Fruit fly (Drosophila melanogaster) whole organism, embryonic: ENCODE data around the gene AP-2alpha.
A peak's percentile ranks its signal among the peaks of the same experiment; 100 is the strongest.

ENCODE experiments used
- Bgb ChIP-seq: fragments of 200-800 bp; sonication (Bioruptor generic); IDR thresholded peaks from 2 replicates; pipeline ENCODE4 v1.3.6; 2022; ENCODE audit warnings: missing biosample characterization, missing genetic modification characterization; ENCODE audit not compliant: partially characterized antibody
- CG10366 ChIP-seq: fragments of 200-800 bp; sonication (Bioruptor generic); IDR thresholded peaks from 2 replicates; pipeline ENCODE4 v1.3.6; 2022; ENCODE audit warnings: missing biosample characterization, missing genetic modification characterization
- CG10565 ChIP-seq: fragments of 200-800 bp; sonication (Bioruptor generic); optimal IDR thresholded peaks from 3 replicates; lab custom pipeline; 2016; ENCODE audit warnings: missing biosample characterization, mild to moderate bottlenecking, missing genetic modification characterization
- CG14860 ChIP-seq: fragments of 200-800 bp; sonication (Bioruptor generic); IDR thresholded peaks from 3 replicates; pipeline ENCODE4 v1.3.6; 2022; ENCODE audit warnings: missing biosample characterization, missing genetic modification characterization; ENCODE audit not compliant: partially characterized antibody
- CG1529 ChIP-seq: fragments of 200-800 bp; sonication (Bioruptor generic); optimal IDR thresholded peaks from 3 replicates; lab custom pipeline; 2018; ENCODE audit warnings: missing biosample characterization, missing genetic modification characterization
- CG18599 ChIP-seq: fragments of 200-800 bp; sonication (Bioruptor generic); optimal IDR thresholded peaks from 3 replicates; lab custom pipeline; 2017; ENCODE audit warnings: missing biosample characterization, missing genetic modification characterization, mild to moderate bottlenecking, moderate library complexity, missing genetic modification reagents
- CG18619 ChIP-seq: fragments of 200-800 bp; sonication (Bioruptor generic); optimal IDR thresholded peaks from 3 replicates; lab custom pipeline; 2017; ENCODE audit warnings: missing biosample characterization, mild to moderate bottlenecking, missing genetic modification characterization
- CG31224 ChIP-seq: fragments of 200-800 bp; sonication (Bioruptor generic); IDR thresholded peaks from 2 replicates; pipeline ENCODE4 v1.3.6; 2022; ENCODE audit warnings: missing biosample characterization, missing genetic modification characterization
- CG5245 ChIP-seq: fragments of 200-800 bp; sonication (Bioruptor generic); optimal IDR thresholded peaks from 3 replicates; lab custom pipeline; 2016; ENCODE audit warnings: missing biosample characterization, missing genetic modification characterization
- CG6683 ChIP-seq: fragments of 200-800 bp; sonication (Bioruptor generic); optimal IDR thresholded peaks from 2 replicates; lab custom pipeline; 2017; ENCODE audit warnings: missing biosample characterization, mild to moderate bottlenecking, missing genetic modification characterization, missing genetic modification reagents
- CG7357 ChIP-seq: fragments of 200-800 bp; sonication (Bioruptor generic); IDR thresholded peaks from 3 replicates; pipeline ENCODE4 v1.3.6; 2022; ENCODE audit warnings: missing biosample characterization, missing genetic modification characterization
- CG7745 ChIP-seq: fragments of 200-800 bp; sonication (Bioruptor generic); optimal IDR thresholded peaks from 2 replicates; lab custom pipeline; 2018; ENCODE audit warnings: missing biosample characterization, mild to moderate bottlenecking, missing genetic modification characterization, moderate library complexity
- CG9215 ChIP-seq: fragments of 200-800 bp; sonication (Bioruptor generic); IDR thresholded peaks from 2 replicates; pipeline ENCODE4 v1.3.6; 2022; ENCODE audit warnings: missing biosample characterization, missing genetic modification characterization
- CG9437 ChIP-seq: fragments of 200-800 bp; sonication (Bioruptor generic); optimal IDR thresholded peaks from 2 replicates; lab custom pipeline; 2018; ENCODE audit warnings: missing biosample characterization, mild to moderate bottlenecking, missing genetic modification characterization
- CG9727 ChIP-seq: fragments of 200-800 bp; sonication (Bioruptor generic); optimal IDR thresholded peaks from 3 replicates; lab custom pipeline; 2017; ENCODE audit warnings: missing biosample characterization, mild to moderate bottlenecking, missing genetic modification characterization
- CG9932 ChIP-seq: fragments of 200-800 bp; sonication (Bioruptor generic); IDR thresholded peaks from 2 replicates; pipeline ENCODE4 v1.3.6; 2022; ENCODE audit warnings: missing biosample characterization, missing genetic modification characterization
- CkIIα-i1 ChIP-seq: fragments of 200-800 bp; sonication (Bioruptor generic); IDR thresholded peaks from 2 replicates; pipeline ENCODE4 v1.3.6; 2022; ENCODE audit warnings: missing biosample characterization, missing genetic modification characterization
- Dll ChIP-seq: fragments of 200-800 bp; sonication (Bioruptor generic); IDR thresholded peaks from 4 replicates; pipeline ENCODE4 v1.3.6; 2022; ENCODE audit warnings: missing biosample characterization, missing genetic modification characterization; ENCODE audit not compliant: partially characterized antibody
- Doc3 ChIP-seq: fragments of 200-800 bp; sonication (Bioruptor generic); IDR thresholded peaks from 3 replicates; pipeline ENCODE4 v1.3.6; 2022; ENCODE audit warnings: missing biosample characterization, missing genetic modification characterization; ENCODE audit not compliant: partially characterized antibody
- Dref ChIP-seq: fragments of 200-800 bp; sonication (Bioruptor generic); IDR thresholded peaks from 2 replicates; pipeline ENCODE4 v1.3.6; 2022; ENCODE audit warnings: missing biosample characterization, missing genetic modification characterization
- ERR ChIP-seq: fragments of 200-800 bp; sonication (Bioruptor generic); optimal IDR thresholded peaks from 2 replicates; lab custom pipeline; 2016; ENCODE audit warnings: missing biosample characterization, missing genetic modification characterization
- Ets97D ChIP-seq: fragments of 200-800 bp; sonication (Bioruptor generic); optimal IDR thresholded peaks from 3 replicates; lab custom pipeline; 2016; ENCODE audit warnings: missing biosample characterization, missing genetic modification characterization
- GATAe ChIP-seq: fragments of 200-800 bp; sonication (Bioruptor generic); conservative IDR thresholded peaks from 2 replicates; pipeline ENCODE4 v1.3.6; 2022; ENCODE audit warnings: missing biosample characterization, missing genetic modification characterization
- H15 ChIP-seq: fragments of 200-800 bp; sonication (Bioruptor generic); IDR thresholded peaks from 3 replicates; pipeline ENCODE4 v1.3.6; 2022; ENCODE audit warnings: missing biosample characterization, missing genetic modification characterization
- NC2β ChIP-seq: fragments of 200-800 bp; sonication (Bioruptor generic); optimal IDR thresholded peaks from 2 replicates; lab custom pipeline; 2016; ENCODE audit warnings: missing biosample characterization, missing genetic modification characterization
- Nf-YA ChIP-seq: fragments of 200-800 bp; sonication (Bioruptor generic); IDR thresholded peaks from 2 replicates; pipeline ENCODE4 v1.3.6; 2022; ENCODE audit warnings: missing biosample characterization, missing genetic modification characterization
- Opbp ChIP-seq: fragments of 200-800 bp; sonication (Bioruptor generic); IDR thresholded peaks from 3 replicates; pipeline ENCODE4 v1.3.6; 2022; ENCODE audit warnings: missing biosample characterization, missing genetic modification characterization; ENCODE audit not compliant: partially characterized antibody
- Poxn ChIP-seq: fragments of 200-800 bp; sonication (Bioruptor generic); IDR thresholded peaks from 2 replicates; pipeline ENCODE4 v1.3.6; 2022; ENCODE audit warnings: missing biosample characterization, missing genetic modification characterization
- Spps ChIP-seq: fragments of 200-800 bp; sonication (Bioruptor generic); optimal IDR thresholded peaks from 2 replicates; lab custom pipeline; 2018; ENCODE audit warnings: missing biosample characterization, mild to moderate bottlenecking, missing genetic modification characterization
- aop ChIP-seq: fragments of 200-800 bp; sonication (Bioruptor generic); IDR thresholded peaks from 2 replicates; pipeline ENCODE4 v1.3.6; 2022; ENCODE audit warnings: missing biosample characterization, missing genetic modification characterization
- bbx ChIP-seq: fragments of 200-800 bp; sonication (Bioruptor generic); IDR thresholded peaks from 2 replicates; pipeline ENCODE4 v1.3.6; 2022; ENCODE audit warnings: missing biosample characterization, missing genetic modification characterization; ENCODE audit not compliant: partially characterized antibody
- cas ChIP-seq: fragments of 200-800 bp; sonication (Bioruptor generic); IDR thresholded peaks from 2 replicates; pipeline ENCODE4 v1.3.6; 2022; ENCODE audit warnings: missing biosample characterization, missing genetic modification characterization
- croc ChIP-seq: fragments of 200-800 bp; sonication (Bioruptor generic); conservative IDR thresholded peaks from 3 replicates; pipeline ENCODE4 v1.3.6; 2022; ENCODE audit warnings: missing biosample characterization, missing genetic modification characterization
- crol ChIP-seq: fragments of 200-800 bp; sonication (Bioruptor generic); IDR thresholded peaks from 2 replicates; pipeline ENCODE4 v1.3.6; 2022; ENCODE audit warnings: missing biosample characterization, missing genetic modification characterization
- crp ChIP-seq, 2 experiments: fragments of 200-800 bp; sonication (Bioruptor generic); optimal IDR thresholded peaks; 2 replicates in 1 of 2; 3 replicates in 1 of 2; lab custom pipeline; 2017; ENCODE audit warnings: missing biosample characterization in 2 of 2, missing genetic modification characterization in 2 of 2, mild to moderate bottlenecking in 1 of 2, moderate library complexity in 1 of 2
- cwo ChIP-seq: fragments of 200-800 bp; sonication (Bioruptor generic); optimal IDR thresholded peaks from 3 replicates; lab custom pipeline; 2017; ENCODE audit warnings: missing biosample characterization, missing genetic modification characterization, mild to moderate bottlenecking, moderate library complexity, missing genetic modification reagents
- ewg ChIP-seq: fragments of 200-800 bp; sonication (Bioruptor generic); optimal IDR thresholded peaks from 3 replicates; lab custom pipeline; 2017; ENCODE audit warnings: mild to moderate bottlenecking, missing biosample characterization, missing genetic modification reagents, missing genetic modification characterization
- mirr ChIP-seq: fragments of 200-800 bp; sonication (Bioruptor generic); optimal IDR thresholded peaks from 3 replicates; lab custom pipeline; 2018; ENCODE audit warnings: missing biosample characterization, mild to moderate bottlenecking, missing genetic modification characterization
- nmo ChIP-seq: fragments of 200-800 bp; sonication (Bioruptor generic); optimal IDR thresholded peaks from 2 replicates; lab custom pipeline; 2018; ENCODE audit warnings: missing biosample characterization, mild to moderate bottlenecking, missing genetic modification characterization, moderate library complexity
- org-1 ChIP-seq: fragments of 200-800 bp; sonication (Bioruptor generic); optimal IDR thresholded peaks from 2 replicates; lab custom pipeline; 2017; ENCODE audit warnings: missing biosample characterization, missing genetic modification characterization
- pan ChIP-seq, 4 experiments: fragments of >200 bp in 3 of 4; fragments of 200-800 bp in 1 of 4; sonication (Bioruptor generic) in 1 of 4; optimal IDR thresholded peaks in 3 of 4; IDR thresholded peaks in 1 of 4; 2 replicates each; pipeline versions ENCODE4 v1.3.6 to Lab custom; 2017 to 2022; ENCODE audit warnings: missing biosample characterization in 2 of 4, missing genetic modification characterization in 2 of 4, mixed read lengths in 1 of 4
- pfk ChIP-seq: fragments of 200-800 bp; sonication (Bioruptor generic); optimal IDR thresholded peaks from 2 replicates; lab custom pipeline; 2018; ENCODE audit warnings: missing biosample characterization, mild to moderate bottlenecking, missing genetic modification characterization, moderate library complexity
- ro ChIP-seq: fragments of 200-800 bp; sonication (Bioruptor generic); IDR thresholded peaks from 2 replicates; pipeline ENCODE4 v1.3.6; 2022; ENCODE audit warnings: missing biosample characterization, missing genetic modification characterization
- sna ChIP-seq: fragments of 200-800 bp; sonication (Bioruptor generic); IDR thresholded peaks from 2 replicates; pipeline ENCODE4 v1.3.6; 2022; ENCODE audit warnings: missing biosample characterization, missing genetic modification characterization; ENCODE audit not compliant: partially characterized antibody
- sqz ChIP-seq: fragments of 200-800 bp; sonication (Bioruptor generic); optimal IDR thresholded peaks from 3 replicates; lab custom pipeline; 2018; ENCODE audit warnings: missing biosample characterization, mild to moderate bottlenecking, missing genetic modification characterization
- trem ChIP-seq: fragments of 200-800 bp; optimal IDR thresholded peaks from 3 replicates; lab custom pipeline; 2019; ENCODE audit warnings: missing biosample characterization, mild to moderate bottlenecking, missing genetic modification characterization, moderate library complexity
- unpg ChIP-seq: fragments of 200-800 bp; sonication (Bioruptor generic); optimal IDR thresholded peaks from 3 replicates; lab custom pipeline; 2018; ENCODE audit warnings: missing biosample characterization, mild to moderate bottlenecking, missing genetic modification characterization, moderate library complexity
- usp ChIP-seq: fragments of >200 bp; optimal IDR thresholded peaks from 2 replicates; lab custom pipeline; 2017; ENCODE audit warnings: missing biosample characterization, missing genetic modification characterization
- yki ChIP-seq: fragments of >200 bp; optimal IDR thresholded peaks from 3 replicates; lab custom pipeline; 2018

The AP-2alpha gene

dm6 chr2L:419620-420184 lies 5.1 kb upstream of the AP-2alpha start, which contains the start of the genes CG13690 and RpLP1 (continued):
- no peak for TF ChIP-seq croc (GFP tag; lab: Robert Waterston, UW)
- TF ChIP-seq ERR (GFP tag; lab: Kevin White, UChicago), result no peak
- peak; percentile 85 for TF ChIP-seq CG18619 (GFP tag; lab: Kevin White, UChicago)
- TF ChIP-seq Poxn (GFP tag; lab: Robert Waterston, UW), result no peak
- TF ChIP-seq CG9727 (GFP tag; lab: Kevin White, UChicago), result peak; percentile 93
- TF ChIP-seq ro (GFP tag; lab: Robert Waterston, UW), result no peak
- peak; percentile 77 for TF ChIP-seq mirr (GFP tag; lab: Kevin White, UChicago)
- peak; percentile 74 for TF ChIP-seq CG1529
- TF ChIP-seq H15 (GFP tag; lab: Robert Waterston, UW), result no peak
- TF ChIP-seq Spps (tag; lab: Kevin White, UChicago), result peak; percentile 54
- peak; percentile 58 for TF ChIP-seq pfk (GFP tag; lab: Kevin White, UChicago)
- TF ChIP-seq cwo (GFP tag; lab: Kevin White, UChicago), result peak; percentile 44
- TF ChIP-seq sqz (GFP tag; lab: Kevin White, UChicago), result peak; percentile 90
- TF ChIP-seq nmo (GFP tag; lab: Kevin White, UChicago), result peak; percentile 84
- no peak for TF ChIP-seq bbx
- 0 out of 2 replicates have a peak, but pooled peaks have one; percentile 6 for TF ChIP-seq cas (GFP tag; lab: Robert Waterston, UW)
- peak; percentile 67 for TF ChIP-seq org-1 (GFP tag; lab: Kevin White, UChicago)
- peak; percentile 98 for TF ChIP-seq NC2β (GFP tag; lab: Kevin White, UChicago)
- TF ChIP-seq CkIIα-i1 (GFP tag; lab: Robert Waterston, UW), result no peak
- no peak for TF ChIP-seq Nf-YA (GFP tag; lab: Robert Waterston, UW)
- TF ChIP-seq CG9932 (GFP tag; lab: Robert Waterston, UW), result peak; percentile 49
- no peak for TF ChIP-seq yki (lab: Kevin White, UChicago)
- TF ChIP-seq CG14860 (GFP tag; lab: Robert Waterston, UW), result no peak
- peak; percentile 99 for TF ChIP-seq Ets97D (GFP tag; lab: Kevin White, UChicago)
- TF ChIP-seq sna (GFP tag; lab: Robert Waterston, UW), result 0 out of 2 replicates have a peak, but pooled peaks have one; percentile 17
- TF ChIP-seq CG10366 (GFP tag; lab: Robert Waterston, UW), result no peak
- TF ChIP-seq aop, result no peak
- no peak for TF ChIP-seq crol (GFP tag; lab: Robert Waterston, UW)
- TF ChIP-seq pan (optimal IDR thresholded peaks at IDR 0.05; lab: Kevin White, UChicago), result no peak
- TF ChIP-seq pan (GFP tag; optimal IDR thresholded peaks at IDR 0.05 in 1 of 2, IDR thresholded peaks at IDR 0.05 in 1 of 2), result peak in 1 of 2 experiments; percentile 69
- peak; percentile 32; the same call in 1 of the 2 replicates for TF ChIP-seq Dref (GFP tag; lab: Robert Waterston, UW)
- TF ChIP-seq CG10565 (GFP tag; lab: Kevin White, UChicago), result peak; percentile 3
- TF ChIP-seq CG7745 (tag; lab: Kevin White, UChicago), result peak; percentile 2
- TF ChIP-seq crp (GFP tag; optimal IDR thresholded peaks at IDR 0.05; lab: Kevin White, UChicago), result peak in 1 of 2 experiments; percentile 44
- TF ChIP-seq unpg, result peak; percentile 73
- TF ChIP-seq Doc3 (GFP tag; lab: Robert Waterston, UW), result no peak
- no peak for TF ChIP-seq CG9215
- TF ChIP-seq Dll (GFP tag; lab: Robert Waterston, UW), result 0 out of 4 replicates have a peak, but pooled peaks have one; percentile 42
- TF ChIP-seq trem (tag; lab: Kevin White, UChicago), result peak; percentile 92
- peak; percentile 64 for TF ChIP-seq CG6683 (GFP tag; lab: Kevin White, UChicago)
- TF ChIP-seq ewg (GFP tag; lab: Kevin White, UChicago), result peak; percentile 61
- TF ChIP-seq CG31224, result no peak
- TF ChIP-seq CG9437 (GFP tag; lab: Kevin White, UChicago), result peak; percentile 97
- TF ChIP-seq CG5245 (GFP tag; lab: Kevin White, UChicago), result no peak
- TF ChIP-seq Opbp (GFP tag; lab: Robert Waterston, UW), result no peak
- TF ChIP-seq CG18599, result peak; percentile 82
- TF ChIP-seq Bgb (GFP tag; lab: Robert Waterston, UW), result peak; percentile 25; the same call in 1 of the 2 replicates
- no peak for TF ChIP-seq GATAe (GFP tag; lab: Robert Waterston, UW)
- TF ChIP-seq usp (GFP tag; lab: Kevin White, UChicago), result no peak
- no peak for TF ChIP-seq CG7357
